Fruit fly (Drosophila melanogaster) S2 (cell line): ENCODE measurements around the gene HINT1.

Experiments used
- CG8478 ChIP-seq: fragments of >200 bp; optimal IDR thresholded peaks from 2 replicates; lab custom pipeline; 2018
- CTCF ChIP-seq, 2 experiments: fragments of >200 bp; optimal IDR thresholded peaks; 2 replicates each; lab custom pipeline; 2018

HINT1 gene

dm6 chr2L:2735539-2735938, 34.4 kb upstream of the HINT1 start:
- TF ChIP-seq CTCF (optimal IDR thresholded peaks at IDR 0.05; lab: Kevin White, UChicago) = no peak
- TF ChIP-seq CG8478 (lab: Kevin White, UChicago) = no peak

dm6 chr2L:2737561-2737960, 32.4 kb upstream of the HINT1 start:
- TF ChIP-seq CTCF (optimal IDR thresholded peaks at IDR 0.05; lab: Kevin White, UChicago) (no peak), CG8478 (lab: Kevin White, UChicago) (no peak)

- TF ChIP-seq CTCF (optimal IDR thresholded peaks at IDR 0.05; lab: Kevin White, UChicago) (peak; percentile 25 to 54), CG8478 (lab: Kevin White, UChicago) (no peak)
Measured at dm6 chr2L:2739820-2740230, 30.1 kb upstream of the HINT1 start, which contains the start of gene Hrs. Gene Hrs, plus strand, starts transcription at chr2L:2739986.

dm6 chr2L:2744852-2745251, 25.1 kb upstream of the HINT1 start, which contains the start of the genes CG9961 and Cwc25:
Gene CG9961, minus strand, starts transcription at chr2L:2744934.
Gene Cwc25, plus strand, starts transcription at chr2L:2745098.
- TF ChIP-seq CG8478 (lab: Kevin White, UChicago) (no peak), CTCF (optimal IDR thresholded peaks at IDR 0.05; lab: Kevin White, UChicago) (no peak)

dm6 chr2L:2748480-2749143, 21.3 kb upstream of the HINT1 start:
- TF ChIP-seq CTCF (optimal IDR thresholded peaks at IDR 0.05; lab: Kevin White, UChicago) (no peak), CG8478 (lab: Kevin White, UChicago) (no peak)

- no peak for TF ChIP-seq CG8478 (lab: Kevin White, UChicago)
- no peak for TF ChIP-seq CTCF (optimal IDR thresholded peaks at IDR 0.05; lab: Kevin White, UChicago)
Measured at dm6 chr2L:2749144-2749766, 20.7 kb upstream of the HINT1 start.

- TF ChIP-seq CG8478 (lab: Kevin White, UChicago) = no peak
- TF ChIP-seq CTCF (optimal IDR thresholded peaks at IDR 0.05; lab: Kevin White, UChicago) = no peak
Measured at dm6 chr2L:2750337-2751084, 19.4 kb upstream of the HINT1 start.

- no peak for TF ChIP-seq CTCF (optimal IDR thresholded peaks at IDR 0.05; lab: Kevin White, UChicago)
- TF ChIP-seq CG8478 (lab: Kevin White, UChicago) = no peak
Measured at dm6 chr2L:2751085-2751710, 18.7 kb upstream of the HINT1 start.

- no peak for TF ChIP-seq CTCF (optimal IDR thresholded peaks at IDR 0.05; lab: Kevin White, UChicago)
- TF ChIP-seq CG8478 (lab: Kevin White, UChicago) = no peak
Measured at dm6 chr2L:2751904-2752459, 18.0 kb upstream of the HINT1 start, which contains the start of gene Bacc. Gene Bacc, plus strand, starts transcription at chr2L:2752445.

- TF ChIP-seq CTCF (optimal IDR thresholded peaks at IDR 0.05; lab: Kevin White, UChicago) (no peak), CG8478 (lab: Kevin White, UChicago) (no peak)
Measured at dm6 chr2L:2752460-2753411, 17.2 kb upstream of the HINT1 start, which contains the start of gene Pgk. Gene Pgk, minus strand, starts transcription at chr2L:2753068.

- no peak for TF ChIP-seq CG8478 (lab: Kevin White, UChicago)
- no peak for TF ChIP-seq CTCF (optimal IDR thresholded peaks at IDR 0.05; lab: Kevin White, UChicago)
Measured at dm6 chr2L:2753789-2754436, 16.0 kb upstream of the HINT1 start.

dm6 chr2L:2754437-2755322, 15.3 kb upstream of the HINT1 start:
- TF ChIP-seq CG8478 (lab: Kevin White, UChicago) (no peak), CTCF (optimal IDR thresholded peaks at IDR 0.05; lab: Kevin White, UChicago) (no peak)
